Fruit fly (Drosophila melanogaster) whole organism, embryonic: Measurements from ENCODE around the gene NFAT.
A peak's percentile ranks its signal among the peaks of the same experiment; 100 is the strongest.

Source experiments
- ATbp ChIP-seq: fragments of 200-800 bp; sonication (Bioruptor generic); optimal IDR thresholded peaks from 2 replicates; lab custom pipeline; 2017; ENCODE audit warnings: missing biosample characterization, mild to moderate bottlenecking, missing genetic modification characterization, missing genetic modification reagents
- Abd-B ChIP-seq: fragments of 200-800 bp; sonication (Bioruptor generic); optimal IDR thresholded peaks from 2 replicates; lab custom pipeline; 2018; ENCODE audit warnings: missing biosample characterization, mild to moderate bottlenecking, missing genetic modification characterization, moderate library complexity
- B-H2 ChIP-seq: fragments of 200-800 bp; sonication (Bioruptor generic); optimal IDR thresholded peaks from 2 replicates; lab custom pipeline; 2018; ENCODE audit warnings: missing biosample characterization, mild to moderate bottlenecking, missing genetic modification characterization
- CG10209 ChIP-seq: fragments of 200-800 bp; sonication (Bioruptor generic); optimal IDR thresholded peaks from 3 replicates; lab custom pipeline; 2017; ENCODE audit warnings: missing biosample characterization, mild to moderate bottlenecking, missing genetic modification characterization, missing genetic modification reagents
- CG10543 ChIP-seq: fragments of 200-800 bp; sonication (Bioruptor generic); optimal IDR thresholded peaks from 3 replicates; lab custom pipeline; 2017; ENCODE audit warnings: missing biosample characterization, mild to moderate bottlenecking, missing genetic modification characterization, moderate library complexity
- CG12155 ChIP-seq: fragments of 200-800 bp; sonication (Bioruptor generic); optimal IDR thresholded peaks from 3 replicates; lab custom pipeline; 2016; ENCODE audit warnings: missing biosample characterization, missing genetic modification characterization
- CG14965 ChIP-seq: fragments of 200-800 bp; sonication (Bioruptor generic); optimal IDR thresholded peaks from 2 replicates; lab custom pipeline; 2016; ENCODE audit warnings: missing biosample characterization, missing genetic modification characterization, borderline replicate concordance
- CG1647 ChIP-seq: fragments of 200-800 bp; sonication (Bioruptor generic); optimal IDR thresholded peaks from 3 replicates; lab custom pipeline; 2016; ENCODE audit warnings: missing biosample characterization, missing genetic modification characterization
- CG16813 ChIP-seq: fragments of 200-800 bp; sonication (Bioruptor generic); IDR thresholded peaks from 3 replicates; pipeline ENCODE4 v1.3.6; 2022; ENCODE audit warnings: missing biosample characterization, missing genetic modification characterization; ENCODE audit not compliant: partially characterized antibody
- CG17612 ChIP-seq: fragments of 200-800 bp; sonication (Bioruptor generic); IDR thresholded peaks from 2 replicates; pipeline ENCODE4 v1.3.6; 2022; ENCODE audit warnings: missing biosample characterization, missing genetic modification characterization
- CG18011 ChIP-seq: fragments of 200-800 bp; sonication (Bioruptor generic); optimal IDR thresholded peaks from 2 replicates; lab custom pipeline; 2017; ENCODE audit warnings: missing biosample characterization, missing genetic modification characterization, mild to moderate bottlenecking, moderate library complexity, missing genotype
- CG18619 ChIP-seq: fragments of 200-800 bp; sonication (Bioruptor generic); optimal IDR thresholded peaks from 3 replicates; lab custom pipeline; 2017; ENCODE audit warnings: missing biosample characterization, mild to moderate bottlenecking, missing genetic modification characterization
- CG2129 ChIP-seq: fragments of 200-800 bp; sonication (Bioruptor generic); IDR thresholded peaks from 2 replicates; pipeline ENCODE4 v1.3.6; 2022; ENCODE audit warnings: missing biosample characterization, missing genetic modification characterization; ENCODE audit not compliant: partially characterized antibody
- CG2199 ChIP-seq: fragments of 200-800 bp; sonication (Bioruptor generic); IDR thresholded peaks from 3 replicates; pipeline ENCODE4 v1.3.6; 2022; ENCODE audit warnings: missing biosample characterization, missing genetic modification characterization
- CG3281 ChIP-seq: fragments of 200-800 bp; sonication (Bioruptor generic); optimal IDR thresholded peaks from 3 replicates; lab custom pipeline; 2017; ENCODE audit warnings: missing biosample characterization, mild to moderate bottlenecking, missing genetic modification characterization
- CG34376 ChIP-seq: fragments of 200-800 bp; sonication (Bioruptor generic); optimal IDR thresholded peaks from 2 replicates; lab custom pipeline; 2018; ENCODE audit warnings: missing biosample characterization, mild to moderate bottlenecking, missing genetic modification characterization
- CG4360 ChIP-seq: fragments of 200-800 bp; sonication (Bioruptor generic); IDR thresholded peaks from 2 replicates; pipeline ENCODE4 v1.3.6; 2022; ENCODE audit warnings: missing biosample characterization, missing genetic modification characterization
- CG6272 ChIP-seq: fragments of 200-800 bp; sonication (Bioruptor generic); IDR thresholded peaks from 2 replicates; pipeline ENCODE4 v1.3.6; 2022; ENCODE audit warnings: missing biosample characterization, missing genetic modification characterization
- CG7271 ChIP-seq: fragments of 200-800 bp; sonication (Bioruptor generic); optimal IDR thresholded peaks from 2 replicates; lab custom pipeline; 2018; ENCODE audit warnings: missing biosample characterization, mild to moderate bottlenecking, missing genetic modification characterization, moderate library complexity
- CG7357 ChIP-seq: fragments of 200-800 bp; sonication (Bioruptor generic); IDR thresholded peaks from 3 replicates; pipeline ENCODE4 v1.3.6; 2022; ENCODE audit warnings: missing biosample characterization, missing genetic modification characterization
- CG7745 ChIP-seq: fragments of 200-800 bp; sonication (Bioruptor generic); optimal IDR thresholded peaks from 2 replicates; lab custom pipeline; 2018; ENCODE audit warnings: missing biosample characterization, mild to moderate bottlenecking, missing genetic modification characterization, moderate library complexity
- CG7963 ChIP-seq: fragments of 200-800 bp; sonication (Bioruptor generic); IDR thresholded peaks from 3 replicates; pipeline ENCODE4 v1.3.6; 2022; ENCODE audit warnings: missing biosample characterization, missing genetic modification characterization; ENCODE audit not compliant: partially characterized antibody
- CG8290 ChIP-seq, 3 experiments: fragments of 200-800 bp; sonication (Bioruptor generic); optimal IDR thresholded peaks; 2 replicates each; lab custom pipeline; 2016 to 2019; ENCODE audit warnings: missing biosample characterization in 3 of 3, missing genetic modification characterization in 3 of 3, mild to moderate bottlenecking in 2 of 3, moderate library complexity in 1 of 3
- CkIIα-i1 ChIP-seq: fragments of 200-800 bp; sonication (Bioruptor generic); IDR thresholded peaks from 2 replicates; pipeline ENCODE4 v1.3.6; 2022; ENCODE audit warnings: missing biosample characterization, missing genetic modification characterization
- D ChIP-seq, 2 experiments: fragments of 200-800 bp in 1 of 2; fragments of >200 bp in 1 of 2; sonication (Bioruptor generic) in 1 of 2; optimal IDR thresholded peaks; 2 replicates in 1 of 2; 3 replicates in 1 of 2; lab custom pipeline; 2017; ENCODE audit warnings: mild to moderate bottlenecking in 1 of 2, missing biosample characterization in 1 of 2, missing genetic modification characterization in 1 of 2, missing genetic modification reagents in 1 of 2
- Dek ChIP-seq: fragments of 200-800 bp; sonication (Bioruptor generic); optimal IDR thresholded peaks from 3 replicates; lab custom pipeline; 2019; ENCODE audit warnings: missing biosample characterization, mild to moderate bottlenecking, missing genetic modification characterization, moderate library complexity
- E2f1 ChIP-seq: fragments of 200-800 bp; sonication (Bioruptor generic); IDR thresholded peaks from 2 replicates; pipeline ENCODE4 v1.3.6; 2022; ENCODE audit warnings: missing biosample characterization, missing genetic modification characterization
- Gug ChIP-seq: fragments of 200-800 bp; sonication (Bioruptor generic); IDR thresholded peaks from 4 replicates; pipeline ENCODE4 v1.3.6; 2022; ENCODE audit warnings: missing biosample characterization, missing genetic modification characterization
- Lim3 ChIP-seq: fragments of 200-800 bp; sonication (Bioruptor generic); IDR thresholded peaks from 2 replicates; pipeline ENCODE4 v1.3.6; 2022; ENCODE audit warnings: missing biosample characterization, missing genetic modification characterization
- Nf-YA ChIP-seq: fragments of 200-800 bp; sonication (Bioruptor generic); IDR thresholded peaks from 2 replicates; pipeline ENCODE4 v1.3.6; 2022; ENCODE audit warnings: missing biosample characterization, missing genetic modification characterization
- Nf-YC ChIP-seq: fragments of 200-800 bp; optimal IDR thresholded peaks from 3 replicates; lab custom pipeline; 2019; ENCODE audit warnings: missing biosample characterization, mild to moderate bottlenecking, missing genetic modification characterization, moderate library complexity
- Taf1 ChIP-seq: fragments of 200-800 bp; sonication (Bioruptor generic); IDR thresholded peaks from 2 replicates; pipeline ENCODE4 v1.3.6; 2022; ENCODE audit warnings: missing biosample characterization, missing genetic modification characterization
- YL-1 ChIP-seq: fragments of 200-800 bp; sonication (Bioruptor generic); optimal IDR thresholded peaks from 3 replicates; lab custom pipeline; 2017; ENCODE audit warnings: missing biosample characterization, mild to moderate bottlenecking, missing genetic modification characterization
- az2 ChIP-seq: fragments of 200-800 bp; sonication (Bioruptor generic); optimal IDR thresholded peaks from 3 replicates; lab custom pipeline; 2016; ENCODE audit warnings: missing biosample characterization, missing genetic modification characterization
- cad ChIP-seq: fragments of >200 bp; optimal IDR thresholded peaks from 2 replicates; lab custom pipeline; 2017; ENCODE audit warnings: missing biosample characterization, missing genetic modification characterization
- crol ChIP-seq: fragments of 200-800 bp; sonication (Bioruptor generic); IDR thresholded peaks from 2 replicates; pipeline ENCODE4 v1.3.6; 2022; ENCODE audit warnings: missing biosample characterization, missing genetic modification characterization
- gcm ChIP-seq: fragments of 200-800 bp; sonication (Bioruptor generic); optimal IDR thresholded peaks from 2 replicates; lab custom pipeline; 2019; ENCODE audit warnings: missing biosample characterization, mild to moderate bottlenecking, missing genetic modification characterization, moderate library complexity
- kah ChIP-seq: fragments of 200-800 bp; sonication (Bioruptor generic); optimal IDR thresholded peaks from 2 replicates; lab custom pipeline; 2018; ENCODE audit warnings: missing biosample characterization, mild to moderate bottlenecking, missing genetic modification characterization
- klu ChIP-seq: fragments of 200-800 bp; sonication (Bioruptor generic); IDR thresholded peaks from 2 replicates; pipeline ENCODE4 v1.3.6; 2022; ENCODE audit warnings: missing biosample characterization, missing genetic modification characterization
- kni ChIP-seq: fragments of 200-800 bp; sonication (Bioruptor generic); optimal IDR thresholded peaks from 3 replicates; lab custom pipeline; 2017; ENCODE audit warnings: mild to moderate bottlenecking, missing biosample characterization, missing genetic modification reagents, missing genetic modification characterization
- nerfin-2 ChIP-seq: fragments of 200-800 bp; sonication (Bioruptor generic); IDR thresholded peaks from 2 replicates; pipeline ENCODE4 v1.3.6; 2022; ENCODE audit warnings: missing biosample characterization, missing genetic modification characterization; ENCODE audit not compliant: partially characterized antibody
- pros ChIP-seq: fragments of 200-800 bp; sonication (Bioruptor generic); optimal IDR thresholded peaks from 3 replicates; lab custom pipeline; 2019; ENCODE audit warnings: missing biosample characterization, mild to moderate bottlenecking, missing genetic modification characterization, moderate library complexity
- pum ChIP-seq: fragments of 200-800 bp; sonication (Bioruptor generic); optimal IDR thresholded peaks from 2 replicates; lab custom pipeline; 2016; ENCODE audit warnings: missing biosample characterization, missing genetic modification characterization
- seq ChIP-seq: fragments of 200-800 bp; sonication (Bioruptor generic); IDR thresholded peaks from 2 replicates; pipeline ENCODE4 v1.3.6; 2022; ENCODE audit warnings: missing biosample characterization, missing genetic modification characterization
- sr ChIP-seq: fragments of 200-800 bp; sonication (Bioruptor generic); IDR thresholded peaks from 3 replicates; pipeline ENCODE4 v1.3.6; 2022; ENCODE audit warnings: missing biosample characterization, missing genetic modification characterization
- stc ChIP-seq: fragments of 200-800 bp; sonication (Bioruptor generic); IDR thresholded peaks from 2 replicates; pipeline ENCODE4 v1.3.6; 2022; ENCODE audit warnings: missing biosample characterization, missing genetic modification characterization
- tap ChIP-seq: fragments of 200-800 bp; optimal IDR thresholded peaks from 3 replicates; lab custom pipeline; 2019; ENCODE audit warnings: missing biosample characterization, mild to moderate bottlenecking, missing genetic modification characterization, moderate library complexity
- unpg ChIP-seq: fragments of 200-800 bp; sonication (Bioruptor generic); optimal IDR thresholded peaks from 3 replicates; lab custom pipeline; 2018; ENCODE audit warnings: missing biosample characterization, mild to moderate bottlenecking, missing genetic modification characterization, moderate library complexity
- wdn ChIP-seq: fragments of 200-800 bp; sonication (Bioruptor generic); IDR thresholded peaks from 2 replicates; pipeline ENCODE4 v1.3.6; 2022; ENCODE audit warnings: missing biosample characterization, missing genetic modification characterization
- z ChIP-seq: fragments of 200-800 bp; sonication (Bioruptor generic); IDR thresholded peaks from 3 replicates; pipeline ENCODE4 v1.3.6; 2022; ENCODE audit warnings: missing biosample characterization, missing genetic modification characterization

The NFAT gene

DNA sequence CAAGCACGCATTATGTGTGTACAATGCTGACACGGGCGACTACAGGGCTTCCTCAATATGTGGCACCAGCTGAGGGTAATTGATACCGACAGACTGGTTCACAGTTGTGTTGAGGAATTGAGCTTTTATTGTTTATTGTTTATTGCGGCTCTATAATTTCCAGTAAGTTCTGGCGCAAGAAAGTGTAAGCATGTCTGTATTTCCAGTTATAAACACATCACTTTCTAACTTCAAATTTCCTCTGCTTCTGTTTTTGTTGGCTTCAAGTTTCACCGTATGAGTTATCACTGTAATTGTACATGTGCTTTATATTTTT lies 2.0 kb downstream of the NFAT start (continued):
- TF ChIP-seq Abd-B (GFP tag; lab: Kevin White, UChicago): peak; percentile 75
- TF ChIP-seq B-H2 (GFP tag; lab: Kevin White, UChicago): peak; percentile 67
- TF ChIP-seq CG12155 (GFP tag; lab: Kevin White, UChicago): peak; percentile 66
- TF ChIP-seq wdn (GFP tag; lab: Robert Waterston, UW): peak; percentile 62; the same call in 1 of the 2 replicates
- no peak for TF ChIP-seq cad
- peak; percentile 54 for TF ChIP-seq kni (GFP tag; lab: Kevin White, UChicago)
- peak; percentile 60; the same call in 1 of the 3 replicates for TF ChIP-seq CG2199 (GFP tag; lab: Robert Waterston, UW)
- TF ChIP-seq CG17612: 0 out of 2 replicates have a peak, but pooled peaks have one; percentile 22
- TF ChIP-seq CG7271 (tag; lab: Kevin White, UChicago): no peak
- TF ChIP-seq kah (GFP tag; lab: Kevin White, UChicago): no peak
- TF ChIP-seq gcm (GFP tag; lab: Kevin White, UChicago): peak; percentile 72
- TF ChIP-seq CG7963: no peak
- TF ChIP-seq CG16813 (GFP tag; lab: Robert Waterston, UW): no peak
- peak; percentile 83 for TF ChIP-seq CG10543 (GFP tag; lab: Kevin White, UChicago)
- peak; percentile 71 for TF ChIP-seq CG1647 (GFP tag; lab: Kevin White, UChicago)
- peak; percentile 65 for TF ChIP-seq CG18619
- peak; percentile 37; the same call in 1 of the 2 replicates for TF ChIP-seq Nf-YA (GFP tag; lab: Robert Waterston, UW)
- TF ChIP-seq z (GFP tag; lab: Robert Waterston, UW): no peak
- no peak for TF ChIP-seq CG8290 (GFP tag; optimal IDR thresholded peaks at IDR 0.05; lab: Kevin White, UChicago)
- peak in 1 of 2 experiments; percentile 66 for TF ChIP-seq CG8290 (tag; optimal IDR thresholded peaks at IDR 0.05; lab: Kevin White, UChicago)
- peak; percentile 82 for TF ChIP-seq CG3281
- TF ChIP-seq nerfin-2 (GFP tag; lab: Robert Waterston, UW): no peak
- TF ChIP-seq tap: no peak
- TF ChIP-seq az2 (GFP tag; lab: Kevin White, UChicago): peak; percentile 76
- peak; percentile 56 for TF ChIP-seq ATbp
- TF ChIP-seq stc (GFP tag; lab: Robert Waterston, UW): peak; percentile 58
- peak; percentile 79 for TF ChIP-seq Gug
- peak; percentile 81 for TF ChIP-seq unpg
- TF ChIP-seq Taf1: peak; percentile 49; the same call in 1 of the 2 replicates
- TF ChIP-seq CG10209 (GFP tag; lab: Kevin White, UChicago): peak; percentile 68
- no peak for TF ChIP-seq Lim3 (GFP tag; lab: Robert Waterston, UW)
- peak; percentile 68; the same call in 2 of the 3 replicates for TF ChIP-seq CG7357 (GFP tag; lab: Robert Waterston, UW)
- TF ChIP-seq CkIIα-i1: no peak
- no peak for TF ChIP-seq sr (GFP tag; lab: Robert Waterston, UW)
- no peak for TF ChIP-seq CG18011 (GFP tag; lab: Kevin White, UChicago)
- TF ChIP-seq seq (GFP tag; lab: Robert Waterston, UW): peak; percentile 81
- peak; percentile 77 for TF ChIP-seq klu (GFP tag; lab: Robert Waterston, UW)
- no peak for TF ChIP-seq crol (GFP tag; lab: Robert Waterston, UW)
- no peak for TF ChIP-seq D (optimal IDR thresholded peaks at IDR 0.05; lab: Kevin White, UChicago)
- peak; percentile 56 for TF ChIP-seq D (GFP tag; optimal IDR thresholded peaks at IDR 0.05; lab: Kevin White, UChicago)
- TF ChIP-seq pum: peak; percentile 66
- no peak for TF ChIP-seq CG2129 (GFP tag; lab: Robert Waterston, UW)
- no peak; the same call in 1 of the 2 replicates for TF ChIP-seq CG4360 (GFP tag; lab: Robert Waterston, UW)
- TF ChIP-seq CG14965 (GFP tag; lab: Kevin White, UChicago): peak; percentile 56
- peak; percentile 76 for TF ChIP-seq Dek (tag; lab: Kevin White, UChicago)
- peak; percentile 63 for TF ChIP-seq CG6272 (GFP tag; lab: Robert Waterston, UW)
- TF ChIP-seq CG7745: no peak
- TF ChIP-seq E2f1: peak; percentile 62
- peak; percentile 78 for TF ChIP-seq CG34376 (GFP tag; lab: Kevin White, UChicago)
- TF ChIP-seq YL-1 (GFP tag; lab: Kevin White, UChicago): peak; percentile 20
- no peak for TF ChIP-seq pros (GFP tag; lab: Kevin White, UChicago)
- TF ChIP-seq Nf-YC: peak; percentile 56
